Fruit fly (Drosophila melanogaster) whole organism, embryonic: ENCODE measurements around the gene Tailor.

Experiments used
- Atf3 ChIP-seq: fragments of 200-800 bp; sonication (Bioruptor generic); optimal IDR thresholded peaks from 3 replicates; lab custom pipeline; 2016; ENCODE audit warnings: missing biosample characterization, missing genetic modification characterization
- BtbVII ChIP-seq: fragments of 200-800 bp; sonication (Bioruptor generic); optimal IDR thresholded peaks from 3 replicates; lab custom pipeline; 2017; ENCODE audit warnings: missing biosample characterization, mild to moderate bottlenecking, missing genetic modification characterization
- CG1024 ChIP-seq: fragments of 200-800 bp; sonication (Bioruptor generic); IDR thresholded peaks from 2 replicates; pipeline ENCODE4 v1.3.6; 2022; ENCODE audit warnings: missing biosample characterization, missing genetic modification characterization
- CG10462 ChIP-seq: fragments of 200-800 bp; sonication (Bioruptor generic); optimal IDR thresholded peaks from 2 replicates; lab custom pipeline; 2016; ENCODE audit warnings: missing biosample characterization, missing genetic modification characterization
- CG10565 ChIP-seq: fragments of 200-800 bp; sonication (Bioruptor generic); optimal IDR thresholded peaks from 3 replicates; lab custom pipeline; 2016; ENCODE audit warnings: missing biosample characterization, mild to moderate bottlenecking, missing genetic modification characterization
- CG12391 ChIP-seq: fragments of 200-800 bp; sonication (Bioruptor generic); optimal IDR thresholded peaks from 3 replicates; lab custom pipeline; 2018; ENCODE audit warnings: missing biosample characterization, mild to moderate bottlenecking, missing genetic modification characterization, moderate library complexity
- CG14050 ChIP-seq: fragments of 200-800 bp; sonication (Bioruptor generic); IDR thresholded peaks from 3 replicates; pipeline ENCODE4 v1.3.6; 2022; ENCODE audit warnings: missing biosample characterization, missing genetic modification characterization
- CG16863 ChIP-seq: fragments of 200-800 bp; sonication (Bioruptor generic); optimal IDR thresholded peaks from 3 replicates; lab custom pipeline; 2016; ENCODE audit warnings: missing biosample characterization, missing genetic modification characterization
- CG17612 ChIP-seq: fragments of 200-800 bp; sonication (Bioruptor generic); IDR thresholded peaks from 2 replicates; pipeline ENCODE4 v1.3.6; 2022; ENCODE audit warnings: missing biosample characterization, missing genetic modification characterization
- CG17912 ChIP-seq: fragments of 200-800 bp; sonication (Bioruptor generic); optimal IDR thresholded peaks from 2 replicates; lab custom pipeline; 2018; ENCODE audit warnings: missing biosample characterization, mild to moderate bottlenecking, missing genetic modification characterization
- CG2678 ChIP-seq: fragments of 200-800 bp; sonication (Bioruptor generic); optimal IDR thresholded peaks from 3 replicates; lab custom pipeline; 2019; ENCODE audit warnings: missing biosample characterization, mild to moderate bottlenecking, missing genetic modification characterization, moderate library complexity
- CG32772 ChIP-seq: fragments of 200-800 bp; sonication (Bioruptor generic); IDR thresholded peaks from 2 replicates; pipeline ENCODE4 v1.3.6; 2022; ENCODE audit warnings: missing biosample characterization, missing genetic modification characterization
- CG4424 ChIP-seq: fragments of 200-800 bp; sonication (Bioruptor generic); optimal IDR thresholded peaks from 3 replicates; lab custom pipeline; 2016; ENCODE audit warnings: missing biosample characterization, missing genetic modification characterization
- CG6689 ChIP-seq: fragments of 200-800 bp; sonication (Bioruptor generic); IDR thresholded peaks from 2 replicates; pipeline ENCODE4 v1.3.6; 2022; ENCODE audit warnings: missing biosample characterization, missing genetic modification characterization
- CTCF ChIP-seq: fragments of 200-800 bp; sonication (Bioruptor generic); optimal IDR thresholded peaks from 2 replicates; lab custom pipeline; 2017; ENCODE audit warnings: missing biosample characterization, mild to moderate bottlenecking, missing genetic modification characterization, moderate library complexity
- D ChIP-seq, 2 experiments: fragments of 200-800 bp in 1 of 2; fragments of >200 bp in 1 of 2; sonication (Bioruptor generic) in 1 of 2; optimal IDR thresholded peaks; 2 replicates in 1 of 2; 3 replicates in 1 of 2; lab custom pipeline; 2017; ENCODE audit warnings: mild to moderate bottlenecking in 1 of 2, missing biosample characterization in 1 of 2, missing genetic modification characterization in 1 of 2, missing genetic modification reagents in 1 of 2
- Dip2 ChIP-seq: fragments of 200-800 bp; sonication (Bioruptor generic); IDR thresholded peaks from 2 replicates; pipeline ENCODE4 v1.3.6; 2022; ENCODE audit warnings: missing biosample characterization, missing genetic modification characterization
- ERR ChIP-seq: fragments of 200-800 bp; sonication (Bioruptor generic); optimal IDR thresholded peaks from 2 replicates; lab custom pipeline; 2016; ENCODE audit warnings: missing biosample characterization, missing genetic modification characterization
- Ets65A ChIP-seq: fragments of 200-800 bp; sonication (Bioruptor generic); peaks from one replicate; lab custom pipeline; 2016; ENCODE audit warnings: missing biosample characterization, missing genetic modification characterization
- GATAe ChIP-seq: fragments of 200-800 bp; sonication (Bioruptor generic); conservative IDR thresholded peaks from 2 replicates; pipeline ENCODE4 v1.3.6; 2022; ENCODE audit warnings: missing biosample characterization, missing genetic modification characterization
- HLHmδ ChIP-seq: fragments of 200-800 bp; sonication (Bioruptor generic); optimal IDR thresholded peaks from 2 replicates; lab custom pipeline; 2018; ENCODE audit warnings: missing biosample characterization, mild to moderate bottlenecking, missing genetic modification characterization, moderate library complexity
- Hr78 ChIP-seq, 2 experiments: fragments of 200-800 bp in 1 of 2; fragments of >200 bp in 1 of 2; sonication (Bioruptor generic) in 1 of 2; optimal IDR thresholded peaks; 2 replicates each; lab custom pipeline; 2017 to 2019; ENCODE audit warnings: missing biosample characterization in 2 of 2, missing genetic modification characterization in 2 of 2, mild to moderate bottlenecking in 1 of 2, moderate library complexity in 1 of 2
- Myb ChIP-seq: fragments of 200-800 bp; sonication (Bioruptor generic); optimal IDR thresholded peaks from 2 replicates; lab custom pipeline; 2016; ENCODE audit warnings: missing biosample characterization, missing genetic modification characterization
- Pdp1 ChIP-seq, 2 experiments: fragments of 200-800 bp; sonication (Bioruptor generic); optimal IDR thresholded peaks; 3 replicates each; lab custom pipeline; 2016; ENCODE audit warnings: missing biosample characterization in 2 of 2, missing genetic modification characterization in 2 of 2, mild to moderate bottlenecking in 1 of 2, moderate library complexity in 1 of 2
- Poxn ChIP-seq: fragments of 200-800 bp; sonication (Bioruptor generic); IDR thresholded peaks from 2 replicates; pipeline ENCODE4 v1.3.6; 2022; ENCODE audit warnings: missing biosample characterization, missing genetic modification characterization
- Side ChIP-seq: fragments of 200-800 bp; sonication (Bioruptor generic); optimal IDR thresholded peaks from 2 replicates; lab custom pipeline; 2016; ENCODE audit warnings: missing biosample characterization, missing genetic modification characterization
- Trl ChIP-seq, 3 experiments: fragments of >200 bp in 2 of 3; fragments of 200-800 bp in 1 of 3; sonication (Bioruptor generic) in 1 of 3; optimal IDR thresholded peaks; 2 replicates in 1 of 3; 3 replicates in 2 of 3; lab custom pipeline; 2016 to 2017; ENCODE audit warnings: missing biosample characterization in 1 of 3, missing genetic modification characterization in 1 of 3
- Xbp1 ChIP-seq: fragments of 200-800 bp; sonication (Bioruptor generic); optimal IDR thresholded peaks from 3 replicates; lab custom pipeline; 2016; ENCODE audit warnings: missing biosample characterization, mild to moderate bottlenecking, missing genetic modification characterization
- chif ChIP-seq, 2 experiments: fragments of 200-800 bp; sonication (Bioruptor generic); optimal IDR thresholded peaks; 3 replicates each; lab custom pipeline; 2016; ENCODE audit warnings: missing biosample characterization in 2 of 2, missing genetic modification characterization in 2 of 2
- ci ChIP-seq: fragments of 200-800 bp; sonication (Bioruptor generic); IDR thresholded peaks from 3 replicates; pipeline ENCODE4 v1.3.6; 2022; ENCODE audit warnings: missing biosample characterization, missing genetic modification characterization
- crol ChIP-seq: fragments of 200-800 bp; sonication (Bioruptor generic); IDR thresholded peaks from 2 replicates; pipeline ENCODE4 v1.3.6; 2022; ENCODE audit warnings: missing biosample characterization, missing genetic modification characterization
- crp ChIP-seq, 2 experiments: fragments of 200-800 bp; sonication (Bioruptor generic); optimal IDR thresholded peaks; 2 replicates in 1 of 2; 3 replicates in 1 of 2; lab custom pipeline; 2017; ENCODE audit warnings: missing biosample characterization in 2 of 2, missing genetic modification characterization in 2 of 2, mild to moderate bottlenecking in 1 of 2, moderate library complexity in 1 of 2
- dpn ChIP-seq, 2 experiments: fragments of 200-800 bp; sonication (Bioruptor generic); optimal IDR thresholded peaks; 3 replicates each; lab custom pipeline; 2016; ENCODE audit warnings: missing biosample characterization in 2 of 2, missing genetic modification characterization in 2 of 2
- esg ChIP-seq: fragments of 200-800 bp; sonication (Bioruptor generic); conservative IDR thresholded peaks from 2 replicates; pipeline ENCODE4 v1.3.6; 2022; ENCODE audit warnings: missing biosample characterization, missing genetic modification characterization
- fd64A ChIP-seq: fragments of 200-800 bp; sonication (Bioruptor generic); optimal IDR thresholded peaks from 3 replicates; lab custom pipeline; 2018; ENCODE audit warnings: missing biosample characterization, mild to moderate bottlenecking, missing genetic modification characterization
- grau ChIP-seq: fragments of 200-800 bp; optimal IDR thresholded peaks from 3 replicates; lab custom pipeline; 2019; ENCODE audit warnings: missing biosample characterization, mild to moderate bottlenecking, missing genetic modification characterization, moderate library complexity
- her ChIP-seq: fragments of 200-800 bp; sonication (Bioruptor generic); optimal IDR thresholded peaks from 2 replicates; lab custom pipeline; 2016; ENCODE audit warnings: missing biosample characterization, missing genetic modification characterization
- jumu ChIP-seq: fragments of 200-800 bp; sonication (Bioruptor generic); optimal IDR thresholded peaks from 3 replicates; lab custom pipeline; 2016; ENCODE audit warnings: missing biosample characterization, missing genetic modification characterization
- kay ChIP-seq: fragments of 200-800 bp; sonication (Bioruptor generic); optimal IDR thresholded peaks from 2 replicates; lab custom pipeline; 2016; ENCODE audit warnings: missing biosample characterization, missing genetic modification characterization
- org-1 ChIP-seq: fragments of 200-800 bp; sonication (Bioruptor generic); optimal IDR thresholded peaks from 2 replicates; lab custom pipeline; 2017; ENCODE audit warnings: missing biosample characterization, missing genetic modification characterization
- peb ChIP-seq: fragments of 200-800 bp; sonication (Bioruptor generic); IDR thresholded peaks from 2 replicates; pipeline ENCODE4 v1.3.6; 2022; ENCODE audit warnings: missing biosample characterization, missing genetic modification characterization
- pzg ChIP-seq: fragments of 200-800 bp; sonication (Bioruptor generic); optimal IDR thresholded peaks from 3 replicates; lab custom pipeline; 2018; ENCODE audit warnings: missing biosample characterization, mild to moderate bottlenecking, missing genetic modification characterization, moderate library complexity
- slp2 ChIP-seq: fragments of 200-800 bp; sonication (Bioruptor generic); optimal IDR thresholded peaks from 2 replicates; lab custom pipeline; 2016; ENCODE audit warnings: missing biosample characterization, missing genetic modification characterization
- ssp ChIP-seq: fragments of 200-800 bp; sonication (Bioruptor generic); IDR thresholded peaks from 2 replicates; pipeline ENCODE4 v1.3.6; 2022; ENCODE audit warnings: missing biosample characterization, missing genetic modification characterization
- sug ChIP-seq: fragments of 200-800 bp; optimal IDR thresholded peaks from 2 replicates; lab custom pipeline; 2019; ENCODE audit warnings: missing biosample characterization, mild to moderate bottlenecking, missing genetic modification characterization, moderate library complexity
- tin ChIP-seq: fragments of 200-800 bp; sonication (Bioruptor generic); optimal IDR thresholded peaks from 3 replicates; lab custom pipeline; 2016; ENCODE audit warnings: missing biosample characterization, missing genetic modification characterization
- tll ChIP-seq, 2 experiments: fragments of 200-800 bp in 1 of 2; fragments of >200 bp in 1 of 2; sonication (Bioruptor generic) in 1 of 2; optimal IDR thresholded peaks; 2 replicates each; lab custom pipeline; 2017 to 2019; ENCODE audit warnings: missing biosample characterization in 2 of 2, missing genetic modification characterization in 2 of 2, mild to moderate bottlenecking in 1 of 2, moderate library complexity in 1 of 2
- trh ChIP-seq: fragments of 200-800 bp; sonication (Bioruptor generic); optimal IDR thresholded peaks from 2 replicates; lab custom pipeline; 2016; ENCODE audit warnings: missing biosample characterization, missing genetic modification characterization
- vnd ChIP-seq: fragments of 200-800 bp; sonication (Bioruptor generic); IDR thresholded peaks from 3 replicates; pipeline ENCODE4 v1.3.6; 2022; ENCODE audit warnings: missing biosample characterization, missing genetic modification characterization; ENCODE audit not compliant: partially characterized antibody
- zen2 ChIP-seq: fragments of 200-800 bp; sonication (Bioruptor generic); IDR thresholded peaks from 3 replicates; pipeline ENCODE4 v1.3.6; 2022; ENCODE audit warnings: missing biosample characterization, missing genetic modification characterization; ENCODE audit not compliant: partially characterized antibody

Gene Tailor

DNA sequence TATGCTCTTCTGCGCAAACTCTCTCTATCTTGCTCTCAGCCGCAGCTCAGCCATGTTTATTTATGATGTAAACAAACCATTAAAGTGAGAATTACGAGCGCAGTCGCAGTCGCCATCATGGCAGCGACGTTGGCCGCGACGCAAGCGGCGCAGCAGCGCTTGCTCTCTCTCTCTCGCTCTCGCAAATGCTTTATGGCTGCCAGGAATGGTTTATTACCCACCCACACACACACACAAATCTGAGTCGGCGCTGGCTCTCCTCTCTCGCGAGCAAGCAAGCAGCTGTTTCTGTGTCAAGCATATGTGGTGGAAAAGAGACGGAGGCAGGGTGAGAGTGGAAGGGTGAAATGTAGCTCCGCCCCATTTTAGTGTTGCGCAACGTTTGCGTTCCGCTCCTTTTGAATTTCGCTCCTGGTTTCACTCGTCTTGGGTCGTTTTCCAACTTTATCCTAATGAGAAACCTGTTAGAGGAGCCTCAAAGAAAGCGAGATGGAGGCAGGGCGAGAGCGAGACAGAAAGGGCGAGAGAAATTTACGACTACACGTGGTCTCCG lies 48.6 kb downstream of the Tailor start (continued):
- TF ChIP-seq peb (GFP tag; lab: Robert Waterston, UW) (no peak), chif (GFP tag; optimal IDR thresholded peaks at IDR 0.05; lab: Kevin White, UChicago) (no peak), CG14050 (no peak), trh (GFP tag; lab: Kevin White, UChicago) (no peak), her (GFP tag; lab: Kevin White, UChicago) (no peak), CTCF (GFP tag; lab: Kevin White, UChicago) (no peak), CG16863 (GFP tag; lab: Kevin White, UChicago) (no peak), kay (GFP tag; lab: Kevin White, UChicago) (no peak), CG6689 (GFP tag; lab: Robert Waterston, UW) (no peak), BtbVII (GFP tag; lab: Kevin White, UChicago) (no peak), esg (GFP tag; lab: Robert Waterston, UW) (no peak), ERR (GFP tag; lab: Kevin White, UChicago) (no peak), Dip2 (GFP tag; lab: Robert Waterston, UW) (no peak), crol (GFP tag; lab: Robert Waterston, UW) (peak; percentile 72), D (optimal IDR thresholded peaks at IDR 0.05; lab: Kevin White, UChicago) (peak; percentile 87), D (GFP tag; optimal IDR thresholded peaks at IDR 0.05; lab: Kevin White, UChicago) (peak; percentile 28), tin (GFP tag; lab: Kevin White, UChicago) (peak; percentile 31), fd64A (GFP tag; lab: Kevin White, UChicago) (no peak), dpn (GFP tag; optimal IDR thresholded peaks at IDR 0.05; lab: Kevin White, UChicago) (peak in 1 of 2 experiments; percentile 31), CG10565 (GFP tag; lab: Kevin White, UChicago) (no peak), CG12391 (tag; lab: Kevin White, UChicago) (no peak), GATAe (GFP tag; lab: Robert Waterston, UW) (no peak), ci (GFP tag; lab: Robert Waterston, UW) (peak; percentile 36; the same call in 2 of the 3 replicates), org-1 (GFP tag; lab: Kevin White, UChicago) (no peak), Pdp1 (GFP tag; optimal IDR thresholded peaks at IDR 0.05; lab: Kevin White, UChicago) (peak; percentile 11 to 86), Poxn (GFP tag; lab: Robert Waterston, UW) (no peak), Atf3 (GFP tag; lab: Kevin White, UChicago) (no peak), Myb (GFP tag; lab: Kevin White, UChicago) (no peak), grau (tag; lab: Kevin White, UChicago) (no peak), Ets65A (GFP tag; lab: Kevin White, UChicago) (no peak), tll (GFP tag; optimal IDR thresholded peaks at IDR 0.05; lab: Kevin White, UChicago) (peak in 1 of 2 experiments; percentile 88), Xbp1 (GFP tag; lab: Kevin White, UChicago) (peak; percentile 10), CG4424 (GFP tag; lab: Kevin White, UChicago) (no peak), CG10462 (GFP tag; lab: Kevin White, UChicago) (no peak), CG32772 (GFP tag; lab: Robert Waterston, UW) (no peak), HLHmδ (GFP tag; lab: Kevin White, UChicago) (no peak), CG17612 (GFP tag; lab: Robert Waterston, UW) (no peak), slp2 (peak; percentile 27), Side (GFP tag; lab: Kevin White, UChicago) (no peak), vnd (GFP tag; lab: Robert Waterston, UW) (no peak), Hr78 (GFP tag; optimal IDR thresholded peaks at IDR 0.05; lab: Kevin White, UChicago) (no peak), zen2 (GFP tag; lab: Robert Waterston, UW) (peak; percentile 56; the same call in 1 of the 3 replicates), pzg (GFP tag; lab: Kevin White, UChicago) (peak; percentile 3), crp (GFP tag; optimal IDR thresholded peaks at IDR 0.05; lab: Kevin White, UChicago) (peak in 1 of 2 experiments; percentile 70), ssp (no peak), Trl (optimal IDR thresholded peaks at IDR 0.05; lab: Kevin White, UChicago) (peak; percentile 87 to 91), Trl (GFP tag; optimal IDR thresholded peaks at IDR 0.05; lab: Kevin White, UChicago) (peak; percentile 46), jumu (GFP tag; lab: Kevin White, UChicago) (no peak), CG2678 (tag; lab: Kevin White, UChicago) (no peak), CG17912 (no peak), CG1024 (no peak; the same call in 1 of the 2 replicates), sug (no peak)
